Fruit fly (Drosophila melanogaster): ENCODE measurements around the gene Flo2.

Gene Flo2

DNA sequence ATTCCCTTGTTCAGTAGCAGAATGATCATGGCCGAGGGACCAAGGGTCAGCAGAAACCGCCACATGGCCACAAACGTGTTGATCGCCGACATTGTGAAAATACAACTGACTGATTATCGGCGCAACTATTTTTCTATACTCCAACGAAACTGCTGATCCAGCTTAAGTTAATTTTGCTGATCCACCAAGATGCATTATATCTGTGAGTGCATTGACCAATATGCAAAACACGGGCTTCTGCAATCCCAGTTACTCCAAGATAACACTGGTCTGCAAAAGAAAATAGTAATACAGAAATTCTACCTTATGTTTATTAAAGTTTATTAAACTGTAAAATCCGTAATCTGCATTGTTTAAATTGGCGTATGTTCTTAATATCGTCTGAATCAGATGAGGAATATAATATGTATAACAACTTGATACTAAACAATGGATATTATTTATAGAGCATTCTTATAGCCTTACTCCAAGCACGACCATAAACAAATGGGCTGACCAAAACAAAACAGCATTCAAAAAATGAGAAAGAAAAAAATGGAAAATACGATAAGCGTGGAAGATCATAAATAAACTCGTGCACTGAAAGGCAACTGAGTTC lies 74.6 kb downstream of the Flo2 start, which contains the start of gene CG12398:
Gene CG12398, minus strand, starts transcription at position 107 of the 598 bp plus-strand sequence.
- TF ChIP-seq luna (GFP tag; optimal IDR thresholded peaks at IDR 0.05) = no peak
- no peak for TF ChIP-seq D (optimal IDR thresholded peaks at IDR 0.05)
- no peak for TF ChIP-seq D (GFP tag; optimal IDR thresholded peaks at IDR 0.05)
- TF ChIP-seq CG2678 (tag; optimal IDR thresholded peaks at IDR 0.05) = no peak
- no peak for TF ChIP-seq CG7372 (GFP tag; IDR thresholded peaks at IDR 0.05)
- TF ChIP-seq nerfin-1 (tag; optimal IDR thresholded peaks at IDR 0.05) = no peak

DNA sequence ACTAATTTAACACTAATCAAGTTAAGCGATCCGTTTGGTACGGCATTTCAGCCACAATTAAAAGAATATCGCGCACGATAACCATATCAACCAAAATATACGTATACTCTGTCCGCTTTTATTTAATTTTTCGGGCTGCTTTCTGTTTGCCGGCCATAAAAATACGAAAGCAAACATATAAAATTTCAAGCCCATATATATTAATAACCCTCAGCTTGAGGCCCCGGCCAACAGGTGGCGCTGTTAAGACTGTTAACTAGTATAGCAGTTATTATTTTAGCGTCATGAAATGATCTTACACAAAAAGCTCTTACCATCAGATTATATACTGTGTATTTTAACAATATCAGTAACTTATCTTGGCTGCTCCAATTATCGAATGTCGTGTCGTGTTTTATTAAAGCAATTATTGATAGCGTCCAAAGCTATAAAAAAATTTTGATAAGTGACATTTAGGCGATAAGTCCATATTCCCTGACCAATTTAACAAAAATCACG lies 79.6 kb downstream of the Flo2 start, which contains the start of gene Eo:
Gene Eo, minus strand, starts transcription at position 51 of the 498 bp plus-strand sequence.
- TF ChIP-seq Hr51 (GFP tag; optimal IDR thresholded peaks at IDR 0.05) = peak in 1 of 2 experiments; percentile 11
- no peak for TF ChIP-seq CG5953 (GFP tag; IDR thresholded peaks at IDR 0.05)
- TF ChIP-seq Hand (GFP tag; optimal IDR thresholded peaks at IDR 0.05) = no peak
- no peak for TF ChIP-seq ato (GFP tag; IDR thresholded peaks at IDR 0.05; ENCODE audit: partially characterized antibody)
- TF ChIP-seq CG12391 (tag; optimal IDR thresholded peaks at IDR 0.05) = no peak
- no peak for TF ChIP-seq CG17328 (GFP tag; IDR thresholded peaks at IDR 0.05)
- no peak for TF ChIP-seq pum (GFP tag; optimal IDR thresholded peaks at IDR 0.05)
- no peak for TF ChIP-seq CG8765 (GFP tag; IDR thresholded peaks at IDR 0.05)
- TF ChIP-seq CG34422 (GFP tag; IDR thresholded peaks at IDR 0.05) = no peak
- peak; percentile 20 for TF ChIP-seq CG8290 (GFP tag; optimal IDR thresholded peaks at IDR 0.05)
- no peak for TF ChIP-seq CG8290 (tag; optimal IDR thresholded peaks at IDR 0.05)
- TF ChIP-seq grau (tag; optimal IDR thresholded peaks at IDR 0.05) = peak; percentile 5
- peak; percentile 22 for TF ChIP-seq CG15601 (tag; optimal IDR thresholded peaks at IDR 0.05)
- no peak for TF ChIP-seq Rfx (GFP tag; IDR thresholded peaks at IDR 0.05)
- no peak for TF ChIP-seq CG30403 (GFP tag; optimal IDR thresholded peaks at IDR 0.05)
- no peak for TF ChIP-seq h (optimal IDR thresholded peaks at IDR 0.05)
- TF ChIP-seq CG32532 (GFP tag; IDR thresholded peaks at IDR 0.05) = no peak
- no peak for TF ChIP-seq CG14965 (GFP tag; optimal IDR thresholded peaks at IDR 0.05; ENCODE audit: borderline replicate concordance)
- TF ChIP-seq gcm (GFP tag; optimal IDR thresholded peaks at IDR 0.05) = peak; percentile 15
- TF ChIP-seq CG14667 (GFP tag; IDR thresholded peaks at IDR 0.05) = no peak
- peak; percentile 70 for TF ChIP-seq CG34376 (GFP tag; optimal IDR thresholded peaks at IDR 0.05)
- TF ChIP-seq tna (GFP tag; IDR thresholded peaks at IDR 0.05; ENCODE audit: partially characterized antibody) = no peak
- TF ChIP-seq tin (GFP tag; optimal IDR thresholded peaks at IDR 0.05) = no peak
- TF ChIP-seq so (GFP tag; IDR thresholded peaks at IDR 0.05) = no peak
- TF ChIP-seq D (optimal IDR thresholded peaks at IDR 0.05) = no peak
- TF ChIP-seq D (GFP tag; optimal IDR thresholded peaks at IDR 0.05) = no peak
- no peak for TF ChIP-seq CG10431 (GFP tag; optimal IDR thresholded peaks at IDR 0.05)
- TF ChIP-seq Meics (GFP tag; optimal IDR thresholded peaks at IDR 0.05) = peak; percentile 8
- TF ChIP-seq PHDP (tag; optimal IDR thresholded peaks at IDR 0.05) = peak; percentile 26
- TF ChIP-seq CkIIα-i1 (GFP tag; IDR thresholded peaks at IDR 0.05) = no peak
- no peak for TF ChIP-seq CG6854 (GFP tag; optimal IDR thresholded peaks at IDR 0.05)
- no peak for TF ChIP-seq Atf-2 (GFP tag; optimal IDR thresholded peaks at IDR 0.05)
- TF ChIP-seq CG3726 (GFP tag; IDR thresholded peaks at IDR 0.05) = no peak
- no peak for TF ChIP-seq chm (GFP tag; IDR thresholded peaks at IDR 0.05)
- TF ChIP-seq CG13424 (tag; optimal IDR thresholded peaks at IDR 0.05) = no peak
- no peak for TF ChIP-seq Spps (tag; optimal IDR thresholded peaks at IDR 0.05)
- no peak for TF ChIP-seq CG11560 (tag; IDR thresholded peaks at IDR 0.05)
- no peak for TF ChIP-seq Nf-YB (GFP tag; optimal IDR thresholded peaks at IDR 0.05)
- no peak for TF ChIP-seq Side (GFP tag; optimal IDR thresholded peaks at IDR 0.05)
- peak; percentile 14 for TF ChIP-seq sd (tag; optimal IDR thresholded peaks at IDR 0.05)
- TF ChIP-seq bbx (GFP tag; IDR thresholded peaks at IDR 0.05; ENCODE audit: partially characterized antibody) = no peak
- TF ChIP-seq Sry-β (GFP tag; optimal IDR thresholded peaks at IDR 0.05) = no peak
- TF ChIP-seq CG2889 (GFP tag; IDR thresholded peaks at IDR 0.05) = no peak
- TF ChIP-seq CG13296 (GFP tag; optimal IDR thresholded peaks at IDR 0.05) = peak; percentile 12
- TF ChIP-seq sug (tag; optimal IDR thresholded peaks at IDR 0.05) = peak; percentile 38
